Worm (Caenorhabditis elegans) whole organism, mixed stage, embryonic: ENCODE data around the gene tag-343.

Source experiments
- lin-13 ChIP-seq: fragments of 150-350 bp; optimal IDR thresholded peaks from 2 replicates; lab custom pipeline; 2014; ENCODE audit warnings: missing biosample characterization, missing genetic modification characterization
- nhr-2 ChIP-seq: fragments of 150-350 bp; optimal IDR thresholded peaks from 2 replicates; lab custom pipeline; 2014; ENCODE audit warnings: missing biosample characterization, missing genetic modification characterization
- snpc-4 ChIP-seq: fragments of 150-350 bp; optimal IDR thresholded peaks from 2 replicates; lab custom pipeline; 2014; ENCODE audit warnings: missing biosample characterization, missing genetic modification characterization
- ztf-11 ChIP-seq: fragments of 150-350 bp; optimal IDR thresholded peaks from 2 replicates; lab custom pipeline; 2014; ENCODE audit warnings: missing biosample characterization, missing genetic modification characterization

DNA sequence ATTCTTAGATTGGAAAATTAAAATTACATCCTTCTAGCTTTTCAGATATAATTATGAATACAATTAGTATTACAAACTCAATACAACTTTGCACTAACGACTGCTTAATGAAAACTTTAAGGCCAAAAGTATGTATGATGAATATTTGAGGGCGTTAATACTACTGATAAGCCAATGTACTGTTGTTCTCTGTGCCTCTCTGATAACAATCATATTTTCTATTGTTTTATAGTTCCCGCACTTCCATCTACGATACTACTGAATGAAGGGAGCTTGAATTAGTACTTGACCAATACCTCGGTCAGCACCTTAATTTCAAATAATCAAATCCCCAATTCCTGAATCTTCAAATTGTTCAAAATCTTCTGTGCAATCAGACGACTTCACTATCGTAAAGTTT is 5.4 kb downstream of the tag-343 start:
- TF ChIP-seq nhr-2, result no peak
- no peak for TF ChIP-seq lin-13
- no peak for TF ChIP-seq ztf-11 (tag; lab: Kevin White, UChicago)
- TF ChIP-seq snpc-4, result no peak
